Fruit fly (Drosophila melanogaster) Kc167 (cell line): Measurements from ENCODE around the gene CG13081.

ENCODE experiments used
- psq ChIP-seq: fragments of >200 bp; optimal IDR thresholded peaks from 2 replicates; lab custom pipeline; 2017; ENCODE audit warnings: missing external identifiers
- ttk ChIP-seq: sonication (Bioruptor generic); optimal IDR thresholded peaks from 2 replicates; lab custom pipeline; 2017; ENCODE audit warnings: missing external identifiers

dm6 chr2L:19574364-19574763 is 34.0 kb downstream of the CG13081 start:
- TF ChIP-seq psq = no peak
- TF ChIP-seq ttk (lab: Kevin White, UChicago) = no peak
